Worm (Caenorhabditis elegans) whole organism, midembryonic: ENCODE measurements around the gene str-153.

Experiments
- T22C8.4 ChIP-seq: fragments of 200-800 bp; sonication (Bioruptor generic); IDR thresholded peaks from 2 replicates; pipeline ENCODE4 v1.3.6; 2022; ENCODE audit warnings: missing genetic modification characterization, missing compliant biosample characterization
- cog-1 ChIP-seq: sonication (generic microtip); optimal IDR thresholded peaks from 2 replicates; lab custom pipeline; 2016; ENCODE audit warnings: missing genetic modification characterization, missing compliant biosample characterization
- flt-1 ChIP-seq: fragments of 200-800 bp; sonication (Bioruptor generic); IDR thresholded peaks from 2 replicates; pipeline ENCODE4 v1.3.6; 2022; ENCODE audit warnings: missing genetic modification characterization, missing compliant biosample characterization
- klf-2 ChIP-seq: fragments of 200-800 bp; sonication (Bioruptor generic); conservative IDR thresholded peaks from 2 replicates; pipeline ENCODE4 v1.3.6; 2022; ENCODE audit warnings: missing genetic modification reagents, missing genetic modification characterization, missing compliant biosample characterization
- med-1 ChIP-seq: sonication (generic microtip); optimal IDR thresholded peaks from 2 replicates; lab custom pipeline; 2017; ENCODE audit warnings: missing genetic modification characterization, mild to moderate bottlenecking, missing compliant biosample characterization, antibody characterized with exemption, missing genetic modification reagents; ENCODE audit not compliant: insufficient read depth
- ref-1 ChIP-seq: fragments of 200-800 bp; sonication (Bioruptor generic); conservative IDR thresholded peaks from 2 replicates; pipeline ENCODE4 v1.3.6; 2022; ENCODE audit warnings: missing genetic modification reagents, missing genetic modification characterization, missing compliant biosample characterization
- tab-1 ChIP-seq: fragments of 200-800 bp; sonication (Bioruptor generic); IDR thresholded peaks from 2 replicates; pipeline ENCODE4 v1.3.6; 2022; ENCODE audit warnings: missing genetic modification characterization, missing compliant biosample characterization
- ztf-23 ChIP-seq: fragments of 200-800 bp; sonication (Bioruptor generic); IDR thresholded peaks from 2 replicates; pipeline ENCODE4 v1.3.6; 2022; ENCODE audit warnings: missing genetic modification reagents, missing genetic modification characterization, missing compliant biosample characterization
- ztf-29 ChIP-seq: fragments of 200-800 bp; sonication (Bioruptor generic); IDR thresholded peaks from 2 replicates; pipeline ENCODE4 v1.3.6; 2022; ENCODE audit warnings: missing genetic modification reagents, missing genetic modification characterization, missing compliant biosample characterization

The str-153 gene

DNA sequence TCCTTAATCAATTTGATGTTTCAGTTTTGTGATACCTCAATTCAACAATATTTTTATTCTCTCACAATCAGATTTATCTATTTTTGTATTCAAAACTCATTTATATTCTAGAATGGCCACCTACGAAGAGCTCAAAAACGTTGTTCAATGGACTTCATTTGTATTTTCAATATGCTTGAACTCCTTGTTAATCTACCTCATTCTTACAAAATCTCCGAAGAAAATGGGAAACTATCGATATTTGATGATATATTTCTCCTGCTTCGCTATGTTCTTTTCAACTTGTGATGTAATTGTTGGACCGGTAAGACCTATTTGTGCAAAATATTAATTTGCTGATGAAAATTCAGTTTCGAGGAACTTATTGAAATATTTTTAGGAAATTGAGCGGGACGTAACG, 26.4 kb downstream of the str-153 start, which contains the start of gene str-164:
Gene str-164, plus strand, starts transcription at position 113 of the 400 bp plus-strand sequence.
- TF ChIP-seq klf-2, result no peak
- TF ChIP-seq T22C8.4, result no peak
- no peak for TF ChIP-seq cog-1 (tag; lab: Kevin White, UChicago)
- TF ChIP-seq tab-1 (GFP tag; lab: Robert Waterston, UW), result no peak
- no peak for TF ChIP-seq flt-1 (GFP tag; lab: Robert Waterston, UW)
- TF ChIP-seq ztf-29 (GFP tag; lab: Robert Waterston, UW), result no peak
- no peak for TF ChIP-seq ztf-23 (GFP tag; lab: Robert Waterston, UW)
- TF ChIP-seq ref-1 (GFP tag; lab: Robert Waterston, UW), result no peak
- TF ChIP-seq med-1 (GFP tag; lab: Kevin White, UChicago), result no peak

DNA sequence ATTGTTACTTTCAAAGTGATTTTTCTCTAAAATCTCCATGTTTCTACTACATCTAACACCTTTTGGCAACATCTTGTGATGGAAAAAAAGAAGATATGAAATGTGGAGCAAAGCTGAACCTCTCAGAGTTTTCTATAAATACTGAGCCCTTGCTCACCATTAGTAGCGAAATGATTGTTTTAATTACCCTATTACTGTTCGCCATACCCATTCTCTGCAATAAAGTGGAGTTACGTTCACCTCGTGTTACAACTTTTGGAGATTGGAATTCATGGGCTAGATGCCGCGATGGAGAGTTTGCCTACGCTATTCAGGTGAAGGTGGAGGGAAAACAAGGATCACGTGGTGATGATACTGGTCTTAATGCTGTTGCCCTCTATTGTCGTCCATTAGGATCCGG, 29.6 kb downstream of the str-153 start, which contains the start of gene txt-3:
Gene txt-3, plus strand, starts transcription at position 125 of the 400 bp plus-strand sequence.
- TF ChIP-seq med-1 (GFP tag; lab: Kevin White, UChicago) (no peak), ztf-23 (GFP tag; lab: Robert Waterston, UW) (no peak), ztf-29 (GFP tag; lab: Robert Waterston, UW) (no peak), cog-1 (tag; lab: Kevin White, UChicago) (no peak), tab-1 (GFP tag; lab: Robert Waterston, UW) (no peak)

DNA sequence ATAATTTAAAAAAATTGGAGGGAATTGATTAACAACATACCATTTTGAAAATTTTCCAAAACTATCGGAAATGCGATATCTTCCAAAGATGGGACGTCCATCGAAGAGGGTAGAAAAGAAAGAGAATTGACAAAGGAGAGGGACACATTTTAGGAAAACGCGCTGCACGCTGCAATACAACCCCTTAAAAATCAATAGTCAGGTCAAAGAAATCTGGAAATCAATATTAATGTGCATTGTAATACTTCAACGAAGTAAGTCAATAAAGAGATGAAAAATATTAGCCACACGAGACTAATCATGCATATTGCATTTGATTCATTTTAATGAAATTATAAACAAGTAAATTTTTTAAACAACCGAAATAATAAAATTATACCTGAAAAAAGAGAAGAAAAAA, 35.2 kb downstream of the str-153 start, which contains the start of gene Y9C9A.13:
Gene Y9C9A.13, minus strand, starts transcription at position 101 of the 400 bp plus-strand sequence.
- TF ChIP-seq ref-1 (GFP tag; lab: Robert Waterston, UW) (no peak), T22C8.4 (no peak), cog-1 (tag; lab: Kevin White, UChicago) (no peak), klf-2 (no peak), med-1 (GFP tag; lab: Kevin White, UChicago) (no peak), flt-1 (GFP tag; lab: Robert Waterston, UW) (no peak), ztf-29 (GFP tag; lab: Robert Waterston, UW) (no peak), ztf-23 (GFP tag; lab: Robert Waterston, UW) (no peak), tab-1 (GFP tag; lab: Robert Waterston, UW) (no peak)

DNA sequence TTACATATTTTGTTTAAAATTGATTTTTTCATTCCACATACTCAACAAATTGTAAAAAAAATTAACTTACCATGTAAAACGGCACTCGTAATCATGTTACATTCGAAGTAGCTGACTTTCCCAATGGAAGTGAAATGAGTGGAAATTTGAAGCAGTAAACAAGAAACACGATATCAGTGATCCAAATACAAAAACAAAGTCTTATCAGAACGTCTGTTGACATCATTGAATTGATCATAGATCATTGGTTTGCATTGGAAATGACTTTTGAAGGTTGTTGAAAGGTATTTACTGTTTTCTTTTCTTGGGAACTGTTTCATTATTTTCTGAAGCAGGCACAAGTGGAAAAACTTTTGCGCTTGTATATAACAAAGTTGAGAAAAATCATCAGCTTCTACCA, 41.8 kb downstream of the str-153 start, which contains the start of gene Y9C9A.16:
Gene Y9C9A.16, minus strand, starts transcription at position 131 of the 400 bp plus-strand sequence.
- TF ChIP-seq ztf-23 (GFP tag; lab: Robert Waterston, UW), result no peak
- TF ChIP-seq flt-1 (GFP tag; lab: Robert Waterston, UW), result no peak
- TF ChIP-seq ref-1 (GFP tag; lab: Robert Waterston, UW), result no peak
- TF ChIP-seq ztf-29 (GFP tag; lab: Robert Waterston, UW), result no peak
- no peak for TF ChIP-seq cog-1 (tag; lab: Kevin White, UChicago)
- no peak for TF ChIP-seq klf-2
- TF ChIP-seq med-1 (GFP tag; lab: Kevin White, UChicago), result no peak
- TF ChIP-seq tab-1 (GFP tag; lab: Robert Waterston, UW), result no peak
- no peak for TF ChIP-seq T22C8.4

DNA sequence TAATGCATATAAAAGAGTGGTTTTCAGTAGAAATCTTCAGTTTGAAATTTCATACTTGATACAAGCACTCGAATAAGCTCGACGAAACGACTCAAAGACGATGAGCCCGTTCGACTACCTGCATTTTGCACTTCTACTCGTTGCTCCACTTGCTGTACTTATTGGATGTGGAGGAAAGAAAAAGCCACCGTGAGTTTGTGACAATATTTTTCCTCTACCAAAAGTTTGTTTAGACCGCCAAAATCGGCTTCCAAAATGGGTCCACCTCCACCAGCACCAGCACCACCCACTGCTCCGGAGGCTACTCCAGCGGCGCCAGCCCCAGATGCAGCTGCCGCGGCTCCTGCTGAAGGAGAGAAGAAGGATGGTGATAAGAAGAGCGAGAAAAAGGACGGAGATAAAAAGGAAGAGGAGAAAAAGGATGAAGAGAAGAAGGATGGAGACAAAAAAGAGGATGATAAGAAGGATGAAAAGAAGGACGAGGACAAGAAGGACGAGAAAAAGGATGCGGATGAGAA, 43.0 kb downstream of the str-153 start, which contains the start of gene E03H12.5:
Gene E03H12.5, plus strand, starts transcription at position 51 of the 518 bp plus-strand sequence.
- TF ChIP-seq cog-1 (tag; lab: Kevin White, UChicago) (no peak), tab-1 (GFP tag; lab: Robert Waterston, UW) (no peak), ztf-29 (GFP tag; lab: Robert Waterston, UW) (no peak), T22C8.4 (no peak), klf-2 (no peak), ref-1 (GFP tag; lab: Robert Waterston, UW) (no peak), med-1 (GFP tag; lab: Kevin White, UChicago) (no peak), flt-1 (GFP tag; lab: Robert Waterston, UW) (no peak), ztf-23 (GFP tag; lab: Robert Waterston, UW) (no peak)

DNA sequence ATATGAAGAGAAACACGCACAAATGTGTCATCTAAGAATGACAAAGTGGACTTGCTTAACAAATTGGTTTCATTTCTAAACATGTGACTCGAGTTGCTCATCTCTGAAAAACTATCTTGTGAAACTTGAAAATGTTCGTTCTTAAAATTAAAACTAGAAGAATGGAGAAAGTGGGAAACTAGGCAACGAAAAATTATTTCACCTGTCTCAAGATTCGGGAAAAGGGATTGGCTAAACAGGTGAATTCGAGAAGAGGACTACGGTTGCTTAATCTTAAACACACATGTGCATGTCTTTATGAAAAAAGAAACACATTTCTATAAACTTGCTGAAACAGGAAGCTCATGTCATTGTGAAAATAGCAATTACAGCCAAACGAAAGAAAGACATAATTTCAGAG, 46.8 kb downstream of the str-153 start, which contains the start of gene srz-24:
Gene srz-24, minus strand, starts transcription at position 101 of the 400 bp plus-strand sequence.
- TF ChIP-seq med-1 (GFP tag; lab: Kevin White, UChicago) (no peak), ref-1 (GFP tag; lab: Robert Waterston, UW) (no peak), cog-1 (tag; lab: Kevin White, UChicago) (no peak), ztf-23 (GFP tag; lab: Robert Waterston, UW) (no peak), flt-1 (GFP tag; lab: Robert Waterston, UW) (no peak), ztf-29 (GFP tag; lab: Robert Waterston, UW) (no peak), klf-2 (no peak), T22C8.4 (no peak), tab-1 (GFP tag; lab: Robert Waterston, UW) (no peak)

DNA sequence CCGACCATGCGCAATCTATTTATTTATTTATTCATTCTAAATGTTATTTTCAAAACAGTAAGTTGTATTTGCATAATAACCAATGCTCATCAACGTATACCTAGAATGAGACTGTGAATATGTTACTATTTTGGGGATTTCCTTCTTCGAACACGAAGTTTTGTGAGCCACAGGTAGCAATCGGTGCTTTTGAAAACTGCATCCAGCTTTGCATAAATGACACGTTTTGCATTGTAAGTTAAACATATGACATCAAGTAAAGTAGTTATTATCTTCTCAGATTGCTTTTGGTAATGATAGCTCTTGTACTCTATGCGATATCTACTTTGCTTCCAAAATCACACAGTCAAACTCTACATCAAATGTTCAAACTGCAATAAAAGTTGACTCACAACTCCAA, 48.3 kb downstream of the str-153 start, which contains the start of gene E03H12.4:
Gene E03H12.4, plus strand, starts transcription at position 120 of the 400 bp plus-strand sequence.
- TF ChIP-seq cog-1 (tag; lab: Kevin White, UChicago) (no peak), tab-1 (GFP tag; lab: Robert Waterston, UW) (no peak), ztf-29 (GFP tag; lab: Robert Waterston, UW) (no peak), T22C8.4 (no peak), flt-1 (GFP tag; lab: Robert Waterston, UW) (no peak), klf-2 (no peak), ztf-23 (GFP tag; lab: Robert Waterston, UW) (no peak)

DNA sequence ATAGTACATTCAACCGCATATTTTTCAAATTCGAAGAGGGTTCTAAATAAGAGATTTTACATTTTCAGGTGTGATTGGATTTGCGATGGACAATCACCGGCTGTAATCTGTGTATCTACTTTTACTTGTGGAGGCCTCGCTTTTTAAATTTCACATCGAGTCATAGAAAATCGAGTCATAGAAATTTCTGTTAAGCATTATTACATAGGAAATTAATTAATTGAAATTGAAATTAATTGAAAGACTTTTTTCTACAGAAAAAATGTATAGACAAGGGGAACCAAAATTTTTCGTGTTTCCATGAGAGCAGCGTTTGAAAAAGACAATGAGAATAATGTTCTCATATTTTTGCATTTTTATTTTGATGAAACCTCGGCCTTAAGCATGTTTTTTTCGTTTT, 49.5 kb downstream of the str-153 start, which contains the start of gene clec-176:
Gene clec-176, plus strand, starts transcription at position 301 of the 400 bp plus-strand sequence.
- no peak for TF ChIP-seq ztf-29 (GFP tag; lab: Robert Waterston, UW)
- no peak for TF ChIP-seq ztf-23 (GFP tag; lab: Robert Waterston, UW)
- TF ChIP-seq flt-1 (GFP tag; lab: Robert Waterston, UW), result no peak
- TF ChIP-seq ref-1 (GFP tag; lab: Robert Waterston, UW), result no peak
- TF ChIP-seq klf-2, result no peak
- TF ChIP-seq med-1 (GFP tag; lab: Kevin White, UChicago), result no peak
- no peak for TF ChIP-seq cog-1 (tag; lab: Kevin White, UChicago)
- no peak for TF ChIP-seq T22C8.4
- TF ChIP-seq tab-1 (GFP tag; lab: Robert Waterston, UW), result no peak

DNA sequence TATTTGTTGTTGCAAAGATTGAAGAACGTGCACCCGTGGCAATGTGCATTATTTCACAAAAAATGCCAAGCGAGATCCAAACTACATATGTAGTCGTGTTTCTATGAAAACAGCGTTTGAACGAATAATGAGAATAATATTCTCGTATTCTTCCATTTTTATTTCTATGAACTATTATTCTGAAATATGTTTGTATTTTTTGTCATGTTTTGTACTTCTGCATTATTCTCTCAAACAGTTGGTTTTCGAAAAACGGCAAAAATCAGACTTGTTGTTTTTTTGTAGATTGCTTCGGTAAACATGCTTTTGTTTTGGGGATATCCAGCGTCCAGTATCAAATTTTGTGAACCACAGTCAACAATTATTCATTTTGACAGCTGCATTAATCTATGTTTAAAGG, 52.0 kb downstream of the str-153 start, which contains the start of gene clec-177:
Gene clec-177, plus strand, starts transcription at position 301 of the 400 bp plus-strand sequence.
- TF ChIP-seq flt-1 (GFP tag; lab: Robert Waterston, UW) (no peak), ztf-23 (GFP tag; lab: Robert Waterston, UW) (no peak), cog-1 (tag; lab: Kevin White, UChicago) (no peak), ztf-29 (GFP tag; lab: Robert Waterston, UW) (no peak), med-1 (GFP tag; lab: Kevin White, UChicago) (no peak), ref-1 (GFP tag; lab: Robert Waterston, UW) (no peak), tab-1 (GFP tag; lab: Robert Waterston, UW) (no peak), T22C8.4 (no peak), klf-2 (no peak)
